Fruit fly (Drosophila melanogaster): Measurements from ENCODE around the gene CG6340.

dm6 chrX:15529958-15530357, 47.8 kb downstream of the CG6340 start:
- TF ChIP-seq CG8478 (optimal IDR thresholded peaks at IDR 0.05) = no peak
- TF ChIP-seq Dll (optimal IDR thresholded peaks at IDR 0.05) = no peak

Measured in whole organism.